Worm (Caenorhabditis elegans) whole organism, L2 larva: ENCODE results near the gene Y6E2A.1.

Source experiments
- blmp-1 ChIP-seq: sonication (generic microtip); optimal IDR thresholded peaks from 2 replicates; lab custom pipeline; 2017; ENCODE audit warnings: missing genetic modification characterization, mild to moderate bottlenecking, missing compliant biosample characterization, antibody characterized with exemption, moderate library complexity; ENCODE audit not compliant: insufficient read depth
- ceh-16 ChIP-seq: fragments of 150-350 bp; optimal IDR thresholded peaks from 2 replicates; lab custom pipeline; 2014; ENCODE audit warnings: missing biosample characterization, missing genetic modification characterization
- ceh-82 ChIP-seq: fragments of 150-350 bp; optimal IDR thresholded peaks from 2 replicates; lab custom pipeline; 2014; ENCODE audit warnings: missing biosample characterization, missing genetic modification characterization
- lin-39 ChIP-seq: fragments of 150-350 bp; optimal IDR thresholded peaks from 2 replicates; lab custom pipeline; 2014; ENCODE audit warnings: missing biosample characterization, missing genetic modification reagents, missing genetic modification characterization
- mbf-1 ChIP-seq: sonication (generic microtip); optimal IDR thresholded peaks from 2 replicates; lab custom pipeline; 2017; ENCODE audit warnings: missing biosample characterization, missing genetic modification characterization
- mdl-1 ChIP-seq, 2 experiments: fragments of 150-350 bp in 1 of 2; sonication (generic microtip) in 1 of 2; optimal IDR thresholded peaks; 2 replicates each; lab custom pipeline; 2017; ENCODE audit warnings: missing biosample characterization in 2 of 2, missing genetic modification characterization in 2 of 2
- nhr-237 ChIP-seq: fragments of 150-350 bp; optimal IDR thresholded peaks from 2 replicates; lab custom pipeline; 2014; ENCODE audit warnings: missing biosample characterization, missing genetic modification characterization
- nhr-6 ChIP-seq: fragments of 150-350 bp; optimal IDR thresholded peaks from 2 replicates; lab custom pipeline; 2014; ENCODE audit warnings: missing biosample characterization, missing genetic modification characterization
- skn-1 ChIP-seq: sonication (generic microtip); optimal IDR thresholded peaks from 2 replicates; lab custom pipeline; 2017; ENCODE audit warnings: missing biosample characterization, missing genetic modification characterization
- sma-3 ChIP-seq: sonication (generic microtip); optimal IDR thresholded peaks from 2 replicates; lab custom pipeline; 2016; ENCODE audit warnings: missing genetic modification reagents, missing genetic modification characterization, missing compliant biosample characterization
- snpc-4 ChIP-seq: fragments of 150-350 bp; optimal IDR thresholded peaks from 2 replicates; lab custom pipeline; 2014; ENCODE audit warnings: missing biosample characterization, missing genetic modification characterization
- unc-62 ChIP-seq: fragments of 150-350 bp; optimal IDR thresholded peaks from 2 replicates; lab custom pipeline; 2014; ENCODE audit warnings: missing biosample characterization, missing genetic modification reagents, missing genetic modification characterization
- ztf-11 ChIP-seq: sonication (generic microtip); optimal IDR thresholded peaks from 2 replicates; lab custom pipeline; 2017; ENCODE audit warnings: missing biosample characterization, missing genetic modification characterization

ce11 chrV:15693682-15694081 lies 16.6 kb downstream of the Y6E2A.1 start, which contains the start of gene nhr-198:
- no peak for TF ChIP-seq mbf-1 (tag; lab: Kevin White, UChicago)
- TF ChIP-seq skn-1, result no peak
- no peak for TF ChIP-seq nhr-6 (tag; lab: Kevin White, UChicago)
- TF ChIP-seq nhr-237 (tag; lab: Kevin White, UChicago), result no peak
- TF ChIP-seq snpc-4 (tag; lab: Kevin White, UChicago), result no peak
- no peak for TF ChIP-seq unc-62 (GFP tag; lab: Kevin White, UChicago)
- no peak for TF ChIP-seq ztf-11
- no peak for TF ChIP-seq blmp-1 (tag; lab: Kevin White, UChicago)
- TF ChIP-seq ceh-16 (tag; lab: Kevin White, UChicago), result no peak
- no peak for TF ChIP-seq mdl-1 (tag; optimal IDR thresholded peaks at IDR 0.05; lab: Kevin White, UChicago)
- no peak for TF ChIP-seq ceh-82 (tag; lab: Kevin White, UChicago)
- no peak for TF ChIP-seq sma-3 (GFP tag; lab: Kevin White, UChicago)
- no peak for TF ChIP-seq lin-39 (tag; lab: Kevin White, UChicago)
